Fruit fly (Drosophila melanogaster) whole organism, embryonic: ENCODE data around the gene Wsck.

ENCODE experiments used
- Ada2b ChIP-seq: fragments of 200-800 bp; sonication (Bioruptor generic); IDR thresholded peaks from 2 replicates; pipeline ENCODE4 v1.3.6; 2022; ENCODE audit warnings: missing biosample characterization, missing genetic modification characterization
- Bgb ChIP-seq: fragments of 200-800 bp; sonication (Bioruptor generic); IDR thresholded peaks from 2 replicates; pipeline ENCODE4 v1.3.6; 2022; ENCODE audit warnings: missing biosample characterization, missing genetic modification characterization; ENCODE audit not compliant: partially characterized antibody
- CG11085 ChIP-seq: fragments of 200-800 bp; sonication (Bioruptor generic); IDR thresholded peaks from 2 replicates; pipeline ENCODE4 v1.3.6; 2022; ENCODE audit warnings: missing biosample characterization, missing genetic modification characterization
- CG12071 ChIP-seq: fragments of 200-800 bp; sonication (Bioruptor generic); optimal IDR thresholded peaks from 3 replicates; lab custom pipeline; 2018; ENCODE audit warnings: missing biosample characterization, mild to moderate bottlenecking, missing genetic modification characterization
- CG12659 ChIP-seq: fragments of 200-800 bp; sonication (Bioruptor generic); optimal IDR thresholded peaks from 3 replicates; lab custom pipeline; 2017; ENCODE audit warnings: mild to moderate bottlenecking, missing biosample characterization, missing genetic modification reagents, missing genetic modification characterization
- CG12769 ChIP-seq: fragments of 200-800 bp; sonication (Bioruptor generic); optimal IDR thresholded peaks from 2 replicates; lab custom pipeline; 2019; ENCODE audit warnings: missing biosample characterization, mild to moderate bottlenecking, missing genetic modification characterization, moderate library complexity
- CG12942 ChIP-seq: fragments of 200-800 bp; sonication (Bioruptor generic); optimal IDR thresholded peaks from 3 replicates; lab custom pipeline; 2016; ENCODE audit warnings: missing biosample characterization, missing genetic modification characterization
- CG13424 ChIP-seq: fragments of 200-800 bp; sonication (Bioruptor generic); optimal IDR thresholded peaks from 2 replicates; lab custom pipeline; 2019; ENCODE audit warnings: missing biosample characterization, mild to moderate bottlenecking, missing genetic modification characterization, moderate library complexity
- CG2199 ChIP-seq: fragments of 200-800 bp; sonication (Bioruptor generic); IDR thresholded peaks from 3 replicates; pipeline ENCODE4 v1.3.6; 2022; ENCODE audit warnings: missing biosample characterization, missing genetic modification characterization
- CG32532 ChIP-seq: fragments of 200-800 bp; sonication (Bioruptor generic); IDR thresholded peaks from 2 replicates; pipeline ENCODE4 v1.3.6; 2022; ENCODE audit warnings: missing biosample characterization, missing genetic modification characterization
- CG6272 ChIP-seq: fragments of 200-800 bp; sonication (Bioruptor generic); IDR thresholded peaks from 2 replicates; pipeline ENCODE4 v1.3.6; 2022; ENCODE audit warnings: missing biosample characterization, missing genetic modification characterization
- CG6765 ChIP-seq: fragments of 200-800 bp; sonication (Bioruptor generic); optimal IDR thresholded peaks from 3 replicates; lab custom pipeline; 2017; ENCODE audit warnings: missing biosample characterization, mild to moderate bottlenecking, missing genetic modification characterization
- CG7556 ChIP-seq: fragments of 200-800 bp; sonication (Bioruptor generic); optimal IDR thresholded peaks from 2 replicates; lab custom pipeline; 2017; ENCODE audit warnings: missing biosample characterization, mild to moderate bottlenecking, missing genetic modification characterization
- CG8281 ChIP-seq: fragments of 200-800 bp; sonication (Bioruptor generic); optimal IDR thresholded peaks from 2 replicates; lab custom pipeline; 2018; ENCODE audit warnings: missing biosample characterization, mild to moderate bottlenecking, missing genetic modification characterization, moderate library complexity
- CG9727 ChIP-seq: fragments of 200-800 bp; sonication (Bioruptor generic); optimal IDR thresholded peaks from 3 replicates; lab custom pipeline; 2017; ENCODE audit warnings: missing biosample characterization, mild to moderate bottlenecking, missing genetic modification characterization
- D19A ChIP-seq: fragments of 200-800 bp; optimal IDR thresholded peaks from 3 replicates; lab custom pipeline; 2019; ENCODE audit warnings: missing biosample characterization, mild to moderate bottlenecking, missing genetic modification characterization, moderate library complexity
- Deaf1 ChIP-seq: fragments of 200-800 bp; optimal IDR thresholded peaks from 3 replicates; lab custom pipeline; 2019; ENCODE audit warnings: missing biosample characterization, mild to moderate bottlenecking, missing genetic modification characterization, moderate library complexity
- Dip2 ChIP-seq: fragments of 200-800 bp; sonication (Bioruptor generic); IDR thresholded peaks from 2 replicates; pipeline ENCODE4 v1.3.6; 2022; ENCODE audit warnings: missing biosample characterization, missing genetic modification characterization
- Fer1 ChIP-seq: fragments of 200-800 bp; sonication (Bioruptor generic); optimal IDR thresholded peaks from 2 replicates; lab custom pipeline; 2017; ENCODE audit warnings: missing biosample characterization, mild to moderate bottlenecking, missing genetic modification characterization
- Gug ChIP-seq: fragments of 200-800 bp; sonication (Bioruptor generic); IDR thresholded peaks from 4 replicates; pipeline ENCODE4 v1.3.6; 2022; ENCODE audit warnings: missing biosample characterization, missing genetic modification characterization
- HLH4C ChIP-seq: fragments of 200-800 bp; sonication (Bioruptor generic); IDR thresholded peaks from 3 replicates; pipeline ENCODE4 v1.3.6; 2022; ENCODE audit warnings: missing biosample characterization, missing genetic modification characterization; ENCODE audit not compliant: partially characterized antibody
- Hsf ChIP-seq: fragments of 200-800 bp; sonication (Bioruptor generic); optimal IDR thresholded peaks from 3 replicates; lab custom pipeline; 2016; ENCODE audit warnings: missing biosample characterization, missing genetic modification characterization
- NK7.1 ChIP-seq: fragments of 200-800 bp; sonication (Bioruptor generic); optimal IDR thresholded peaks from 3 replicates; lab custom pipeline; 2016; ENCODE audit warnings: missing biosample characterization, missing genetic modification characterization
- Nf-YA ChIP-seq: fragments of 200-800 bp; sonication (Bioruptor generic); IDR thresholded peaks from 2 replicates; pipeline ENCODE4 v1.3.6; 2022; ENCODE audit warnings: missing biosample characterization, missing genetic modification characterization
- abd-A ChIP-seq: fragments of 200-800 bp; sonication (Bioruptor generic); optimal IDR thresholded peaks from 3 replicates; lab custom pipeline; 2019; ENCODE audit warnings: missing biosample characterization, mild to moderate bottlenecking, missing genetic modification characterization, moderate library complexity
- al ChIP-seq: fragments of 200-800 bp; sonication (Bioruptor generic); IDR thresholded peaks from 2 replicates; pipeline ENCODE4 v1.3.6; 2022; ENCODE audit warnings: missing biosample characterization, missing genetic modification characterization
- aop ChIP-seq: fragments of 200-800 bp; sonication (Bioruptor generic); IDR thresholded peaks from 2 replicates; pipeline ENCODE4 v1.3.6; 2022; ENCODE audit warnings: missing biosample characterization, missing genetic modification characterization
- ap ChIP-seq: fragments of 200-800 bp; sonication (Bioruptor generic); IDR thresholded peaks from 2 replicates; pipeline ENCODE4 v1.3.6; 2022; ENCODE audit warnings: missing biosample characterization, missing genetic modification characterization
- btn ChIP-seq: fragments of 200-800 bp; sonication (Bioruptor generic); optimal IDR thresholded peaks from 2 replicates; lab custom pipeline; 2016; ENCODE audit warnings: missing biosample characterization, missing genetic modification characterization
- cas ChIP-seq: fragments of 200-800 bp; sonication (Bioruptor generic); IDR thresholded peaks from 2 replicates; pipeline ENCODE4 v1.3.6; 2022; ENCODE audit warnings: missing biosample characterization, missing genetic modification characterization
- corto ChIP-seq: fragments of 200-800 bp; sonication (Bioruptor generic); optimal IDR thresholded peaks from 2 replicates; lab custom pipeline; 2016; ENCODE audit warnings: missing biosample characterization, mild to moderate bottlenecking, missing genetic modification characterization, moderate library complexity
- cwo ChIP-seq: fragments of 200-800 bp; sonication (Bioruptor generic); optimal IDR thresholded peaks from 3 replicates; lab custom pipeline; 2017; ENCODE audit warnings: missing biosample characterization, missing genetic modification characterization, mild to moderate bottlenecking, moderate library complexity, missing genetic modification reagents
- danr ChIP-seq: fragments of 200-800 bp; sonication (Bioruptor generic); IDR thresholded peaks from 2 replicates; pipeline ENCODE4 v1.3.6; 2022; ENCODE audit warnings: missing biosample characterization, missing genetic modification characterization
- dmrt99B ChIP-seq: fragments of 200-800 bp; sonication (Bioruptor generic); optimal IDR thresholded peaks from 2 replicates; lab custom pipeline; 2018; ENCODE audit warnings: missing biosample characterization, mild to moderate bottlenecking, missing genetic modification characterization, moderate library complexity
- eyg ChIP-seq: fragments of 200-800 bp; sonication (Bioruptor generic); optimal IDR thresholded peaks from 3 replicates; lab custom pipeline; 2016; ENCODE audit warnings: missing biosample characterization, missing genetic modification characterization
- fd3F ChIP-seq: fragments of 200-800 bp; sonication (Bioruptor generic); optimal IDR thresholded peaks from 2 replicates; lab custom pipeline; 2018; ENCODE audit warnings: missing biosample characterization, mild to moderate bottlenecking, missing genetic modification characterization, moderate library complexity
- fru ChIP-seq: fragments of >200 bp; optimal IDR thresholded peaks from 2 replicates; lab custom pipeline; 2017
- grn ChIP-seq: fragments of 200-800 bp; sonication (Bioruptor generic); optimal IDR thresholded peaks from 3 replicates; lab custom pipeline; 2017; ENCODE audit warnings: missing biosample characterization, missing genetic modification characterization
- insv ChIP-seq, 2 experiments: fragments of 200-800 bp; sonication (Bioruptor generic); optimal IDR thresholded peaks; 3 replicates each; lab custom pipeline; 2016 to 2018; ENCODE audit warnings: missing biosample characterization in 2 of 2, missing genetic modification characterization in 2 of 2
- pros ChIP-seq: fragments of 200-800 bp; sonication (Bioruptor generic); optimal IDR thresholded peaks from 3 replicates; lab custom pipeline; 2019; ENCODE audit warnings: missing biosample characterization, mild to moderate bottlenecking, missing genetic modification characterization, moderate library complexity
- pzg ChIP-seq: fragments of 200-800 bp; sonication (Bioruptor generic); optimal IDR thresholded peaks from 3 replicates; lab custom pipeline; 2018; ENCODE audit warnings: missing biosample characterization, mild to moderate bottlenecking, missing genetic modification characterization, moderate library complexity
- repo ChIP-seq: fragments of 200-800 bp; sonication (Bioruptor generic); optimal IDR thresholded peaks from 2 replicates; lab custom pipeline; 2016; ENCODE audit warnings: missing biosample characterization, missing genetic modification characterization
- ro ChIP-seq: fragments of 200-800 bp; sonication (Bioruptor generic); IDR thresholded peaks from 2 replicates; pipeline ENCODE4 v1.3.6; 2022; ENCODE audit warnings: missing biosample characterization, missing genetic modification characterization
- sens ChIP-seq: fragments of 200-800 bp; sonication (Bioruptor generic); peaks from one replicate; lab custom pipeline; 2016; ENCODE audit warnings: missing biosample characterization, missing genetic modification characterization
- sisA ChIP-seq: fragments of 200-800 bp; sonication (Bioruptor generic); IDR thresholded peaks from 2 replicates; pipeline ENCODE4 v1.3.6; 2022; ENCODE audit warnings: missing biosample characterization, missing genetic modification characterization
- stc ChIP-seq: fragments of 200-800 bp; sonication (Bioruptor generic); IDR thresholded peaks from 2 replicates; pipeline ENCODE4 v1.3.6; 2022; ENCODE audit warnings: missing biosample characterization, missing genetic modification characterization
- sug ChIP-seq: fragments of 200-800 bp; optimal IDR thresholded peaks from 2 replicates; lab custom pipeline; 2019; ENCODE audit warnings: missing biosample characterization, mild to moderate bottlenecking, missing genetic modification characterization, moderate library complexity
- tap ChIP-seq: fragments of 200-800 bp; optimal IDR thresholded peaks from 3 replicates; lab custom pipeline; 2019; ENCODE audit warnings: missing biosample characterization, mild to moderate bottlenecking, missing genetic modification characterization, moderate library complexity
- trh ChIP-seq: fragments of 200-800 bp; sonication (Bioruptor generic); optimal IDR thresholded peaks from 2 replicates; lab custom pipeline; 2016; ENCODE audit warnings: missing biosample characterization, missing genetic modification characterization

Gene Wsck

DNA sequence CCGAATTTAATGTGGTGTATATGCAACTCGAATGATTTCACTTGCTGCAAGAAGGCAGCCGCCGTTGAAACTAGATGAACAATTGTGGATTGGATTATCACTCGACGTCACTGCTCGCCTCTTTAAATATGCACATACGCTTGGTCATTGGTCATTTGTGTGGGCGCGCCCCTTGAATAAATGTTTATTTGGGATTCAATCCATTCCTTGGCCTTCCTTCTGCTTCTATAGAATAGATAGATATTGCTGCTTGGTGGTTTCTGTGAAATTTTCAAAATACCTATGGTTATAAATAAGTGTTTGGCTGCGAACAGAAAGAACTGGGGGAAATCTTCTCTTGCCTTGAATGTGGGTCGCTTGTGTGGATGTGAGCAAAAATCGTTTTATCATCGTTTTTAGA, 25.7 kb downstream of the Wsck start (continued):
- TF ChIP-seq sisA (GFP tag; lab: Robert Waterston, UW): no peak
- peak; percentile 61; the same call in 1 of the 3 replicates for TF ChIP-seq CG2199 (GFP tag; lab: Robert Waterston, UW)
- no peak for TF ChIP-seq HLH4C (GFP tag; lab: Robert Waterston, UW)
- TF ChIP-seq dmrt99B (tag; lab: Kevin White, UChicago): no peak
- TF ChIP-seq CG12071 (GFP tag; lab: Kevin White, UChicago): no peak
- TF ChIP-seq stc (GFP tag; lab: Robert Waterston, UW): no peak
- TF ChIP-seq, all 482 proteins: peak for 13

DNA sequence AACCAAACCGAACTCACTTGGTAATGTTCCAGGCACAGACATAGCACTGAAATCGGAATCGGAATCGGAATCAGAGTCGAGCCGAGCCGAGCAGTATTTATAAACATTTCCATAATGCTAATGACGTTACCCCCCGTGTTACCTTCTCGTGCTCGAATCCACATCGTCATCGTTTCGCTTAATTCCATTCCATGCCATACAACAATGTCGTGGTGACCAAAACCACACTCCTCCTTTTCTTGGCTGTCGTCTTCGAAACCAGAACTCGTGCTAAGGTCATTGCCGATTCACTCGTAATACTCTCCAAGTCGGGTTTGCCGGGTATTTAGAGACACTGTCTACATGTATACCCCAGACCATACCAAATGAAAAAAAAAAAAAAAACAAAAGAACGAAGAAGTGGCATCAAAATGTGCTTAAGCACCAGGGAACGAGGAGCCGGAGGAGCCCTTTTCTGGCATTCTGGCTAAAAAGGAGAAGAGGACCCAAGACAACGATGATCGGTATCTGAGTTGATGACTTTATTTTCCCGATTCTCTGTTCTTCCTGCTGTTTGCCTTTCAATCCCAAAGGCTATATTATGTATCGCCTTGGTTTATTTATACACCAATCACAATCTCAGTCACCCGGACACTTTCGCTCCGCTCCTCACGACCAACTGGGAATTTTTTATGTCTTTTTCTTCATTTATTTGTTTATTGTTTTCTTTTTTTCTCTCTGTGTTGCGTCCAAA, 26.3 kb downstream of the Wsck start:
- TF ChIP-seq repo (GFP tag; lab: Kevin White, UChicago) (no peak), btn (GFP tag; lab: Kevin White, UChicago) (no peak), grn (peak; percentile 47), tap (tag; lab: Kevin White, UChicago) (no peak), NK7.1 (GFP tag; lab: Kevin White, UChicago) (no peak), CG7556 (no peak), fd3F (GFP tag; lab: Kevin White, UChicago) (no peak), Deaf1 (tag; lab: Kevin White, UChicago) (peak; percentile 77), corto (GFP tag; lab: Kevin White, UChicago) (peak; percentile 58), fru (lab: Kevin White, UChicago) (no peak), CG12659 (no peak), CG12942 (GFP tag; lab: Kevin White, UChicago) (no peak), cwo (GFP tag; lab: Kevin White, UChicago) (peak; percentile 5), CG6765 (GFP tag; lab: Kevin White, UChicago) (no peak), CG13424 (tag; lab: Kevin White, UChicago) (no peak), Gug (no peak), CG6272 (GFP tag; lab: Robert Waterston, UW) (no peak), sens (GFP tag; lab: Kevin White, UChicago) (peak; percentile 83), D19A (tag; lab: Kevin White, UChicago) (no peak), Fer1 (GFP tag; lab: Kevin White, UChicago) (no peak), Hsf (GFP tag; lab: Kevin White, UChicago) (no peak), cas (GFP tag; lab: Robert Waterston, UW) (no peak), eyg (GFP tag; lab: Kevin White, UChicago) (no peak), trh (GFP tag; lab: Kevin White, UChicago) (no peak), ap (GFP tag; lab: Robert Waterston, UW) (no peak), al (GFP tag; lab: Robert Waterston, UW) (no peak), Dip2 (no peak), CG8281 (no peak), pzg (GFP tag; lab: Kevin White, UChicago) (no peak), pros (GFP tag; lab: Kevin White, UChicago) (peak; percentile 66), Ada2b (no peak), ro (no peak), aop (GFP tag; lab: Robert Waterston, UW) (no peak), CG11085 (GFP tag; lab: Robert Waterston, UW) (no peak), danr (GFP tag; lab: Robert Waterston, UW) (no peak), stc (GFP tag; lab: Robert Waterston, UW) (no peak), insv (GFP tag; optimal IDR thresholded peaks at IDR 0.05; lab: Kevin White, UChicago) (no peak), CG12769 (tag; lab: Kevin White, UChicago) (peak; percentile 90), CG32532 (no peak), Bgb (GFP tag; lab: Robert Waterston, UW) (0 out of 2 replicates have a peak, but pooled peaks have one; percentile 7), CG9727 (peak; percentile 10), Nf-YA (GFP tag; lab: Robert Waterston, UW) (no peak), abd-A (peak; percentile 42), sug (peak; percentile 3)
